Worm (Caenorhabditis elegans) whole organism, L1 larva: ENCODE results near the gene F54H12.10.
A peak's percentile ranks its signal among the peaks of the same experiment; 100 is the strongest.

Experiments used
- aha-1 ChIP-seq: fragments of 150-350 bp; optimal IDR thresholded peaks from 2 replicates; lab custom pipeline; 2014; ENCODE audit warnings: missing biosample characterization, missing genetic modification characterization
- blmp-1 ChIP-seq: fragments of 150-350 bp; optimal IDR thresholded peaks from 2 replicates; lab custom pipeline; 2014; ENCODE audit warnings: missing biosample characterization, missing genetic modification characterization
- jun-1 ChIP-seq: fragments of 150-350 bp; optimal IDR thresholded peaks from 2 replicates; lab custom pipeline; 2014; ENCODE audit warnings: missing biosample characterization, missing genetic modification reagents, missing genetic modification characterization
- lin-13 ChIP-seq: fragments of 150-350 bp; optimal IDR thresholded peaks from 2 replicates; lab custom pipeline; 2014; ENCODE audit warnings: missing biosample characterization, missing genetic modification reagents, missing genetic modification characterization
- lsy-2 ChIP-seq, 2 experiments: fragments of 150-350 bp; optimal IDR thresholded peaks; 2 replicates each; lab custom pipeline; 2014; ENCODE audit warnings: missing biosample characterization in 2 of 2, missing genetic modification characterization in 2 of 2
- mef-2 ChIP-seq: fragments of 150-350 bp; optimal IDR thresholded peaks from 2 replicates; lab custom pipeline; 2014; ENCODE audit warnings: missing biosample characterization, missing genetic modification characterization
- mep-1 ChIP-seq: fragments of 150-350 bp; optimal IDR thresholded peaks from 2 replicates; lab custom pipeline; 2014; ENCODE audit warnings: missing biosample characterization, missing genetic modification characterization
- nhr-28 ChIP-seq: fragments of 150-350 bp; optimal IDR thresholded peaks from 2 replicates; lab custom pipeline; 2014; ENCODE audit warnings: missing biosample characterization, missing genetic modification characterization
- nhr-77 ChIP-seq: fragments of 150-350 bp; optimal IDR thresholded peaks from 2 replicates; lab custom pipeline; 2014; ENCODE audit warnings: missing biosample characterization, missing genetic modification characterization
- nhr-84 ChIP-seq: sonication (generic microtip); optimal IDR thresholded peaks from 2 replicates; lab custom pipeline; 2017; ENCODE audit warnings: missing biosample characterization, missing genetic modification characterization
- pqm-1 ChIP-seq: sonication (generic microtip); optimal IDR thresholded peaks from 3 replicates; lab custom pipeline; 2017; ENCODE audit warnings: missing biosample characterization, missing genetic modification characterization
- rnt-1 ChIP-seq: sonication (generic microtip); optimal IDR thresholded peaks from 2 replicates; lab custom pipeline; 2016; ENCODE audit warnings: mild to moderate bottlenecking, missing genetic modification characterization, moderate library complexity, missing compliant biosample characterization
- skn-1 ChIP-seq: fragments of 150-350 bp; optimal IDR thresholded peaks from 2 replicates; lab custom pipeline; 2014; ENCODE audit warnings: missing biosample characterization, missing genetic modification characterization
- snpc-4 ChIP-seq: fragments of 150-350 bp; optimal IDR thresholded peaks from 2 replicates; lab custom pipeline; 2014; ENCODE audit warnings: missing biosample characterization, missing genetic modification characterization

DNA sequence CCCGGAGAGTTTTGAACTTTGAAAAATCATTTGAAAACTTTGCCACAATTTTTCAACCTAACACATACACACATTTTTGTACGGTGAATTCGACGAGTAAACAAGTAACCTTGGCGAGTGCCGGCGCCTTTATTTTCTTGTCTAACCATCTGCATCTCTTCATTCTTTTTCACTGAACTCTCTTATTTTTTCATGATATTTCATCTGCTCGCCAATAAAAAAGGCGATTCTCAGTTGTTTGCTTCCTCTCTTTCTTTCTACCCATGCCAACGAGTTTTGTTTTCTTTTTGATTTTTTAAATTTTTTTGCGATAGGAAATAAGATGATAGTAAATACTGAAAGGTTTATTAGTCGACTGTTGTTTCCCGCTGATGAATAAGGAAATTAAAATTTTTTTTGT is 20.0 kb upstream of the F54H12.10 start:
- no peak for TF ChIP-seq nhr-28 (tag; lab: Kevin White, UChicago)
- TF ChIP-seq aha-1 (tag; lab: Kevin White, UChicago) = no peak
- peak; percentile 3 for TF ChIP-seq snpc-4
- TF ChIP-seq lin-13 = peak; percentile 33
- TF ChIP-seq skn-1 (tag; lab: Kevin White, UChicago) = peak; percentile 11
- TF ChIP-seq blmp-1 (tag; lab: Kevin White, UChicago) = peak; percentile 46
- TF ChIP-seq pqm-1 (tag; lab: Kevin White, UChicago) = no peak
- peak; percentile 26 for TF ChIP-seq jun-1
- TF ChIP-seq rnt-1 (tag; lab: Kevin White, UChicago) = peak; percentile 57
- peak; percentile 57 to 67 for TF ChIP-seq lsy-2 (tag; optimal IDR thresholded peaks at IDR 0.05; lab: Kevin White, UChicago)
- no peak for TF ChIP-seq nhr-84
- no peak for TF ChIP-seq mef-2 (tag; lab: Kevin White, UChicago)
- peak; percentile 58 for TF ChIP-seq mep-1 (tag; lab: Kevin White, UChicago)
- TF ChIP-seq nhr-77 = peak; percentile 61
